Fruit fly (Drosophila melanogaster) Kc167 (cell line): ENCODE results near the gene CG9263.

Source experiments
- psq ChIP-seq: fragments of >200 bp; optimal IDR thresholded peaks from 2 replicates; lab custom pipeline; 2017; ENCODE audit warnings: missing external identifiers
- ttk ChIP-seq: sonication (Bioruptor generic); optimal IDR thresholded peaks from 2 replicates; lab custom pipeline; 2017; ENCODE audit warnings: missing external identifiers

DNA sequence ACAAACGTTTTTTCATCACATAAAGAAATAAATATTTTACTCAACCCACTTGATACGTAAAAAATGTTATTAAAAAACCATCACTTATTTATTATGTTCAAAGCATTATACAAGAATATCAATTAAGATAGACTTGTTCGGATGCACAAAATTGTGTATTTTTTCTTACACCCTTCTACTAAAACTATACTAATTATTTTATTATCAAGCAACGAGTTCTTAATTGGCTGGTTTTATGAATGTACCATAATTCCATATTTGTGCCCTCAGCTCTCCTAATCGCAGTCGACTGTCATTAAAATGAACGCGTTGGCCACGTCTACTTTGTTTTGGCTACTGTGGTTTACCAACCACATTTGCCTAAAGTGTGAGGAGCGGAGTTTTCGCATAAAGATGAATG lies 12.7 kb downstream of the CG9263 start, which contains the start of gene CG33642:
- TF ChIP-seq ttk (lab: Kevin White, UChicago) (no peak), psq (lab: Kevin White, UChicago) (no peak)
